Worm (Caenorhabditis elegans): ENCODE measurements around the gene F49F1.17.

DNA sequence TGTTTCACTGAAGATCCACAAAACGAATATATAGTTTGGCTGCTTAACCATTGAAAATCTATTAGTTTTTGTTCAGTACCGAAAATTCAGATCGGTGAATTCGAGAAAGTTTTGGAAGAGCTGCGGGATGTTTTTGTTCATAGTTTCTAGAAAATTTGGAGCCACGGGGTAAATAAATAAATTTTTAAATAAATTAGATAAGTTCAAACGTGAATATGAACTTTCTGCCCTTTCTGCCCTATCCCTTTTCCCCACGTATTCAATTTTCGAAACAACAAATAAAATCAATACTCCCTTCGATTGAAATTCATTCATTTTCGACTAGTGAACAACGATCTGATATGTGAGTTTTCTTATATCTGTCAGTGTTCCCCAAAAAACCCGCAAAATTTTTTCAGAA is 26.5 kb upstream of the F49F1.17 start, which contains the start of gene scrm-5:
- no peak for TF ChIP-seq nhr-25 (tag; optimal IDR thresholded peaks at IDR 0.05)
- no peak for TF ChIP-seq skn-1 (tag; optimal IDR thresholded peaks at IDR 0.05)
- no peak for TF ChIP-seq R02D3.7 (tag; optimal IDR thresholded peaks at IDR 0.05)
- no peak for TF ChIP-seq lin-11 (tag; optimal IDR thresholded peaks at IDR 0.05)
- no peak for TF ChIP-seq lin-13 (GFP tag; optimal IDR thresholded peaks at IDR 0.05)
